Worm (Caenorhabditis elegans) whole organism, mixed stage, embryonic: ENCODE measurements around the gene spsb-2.

Experiments
- drap-1 ChIP-seq: fragments of 200-800 bp; sonication (Bioruptor generic); optimal IDR thresholded peaks from 3 replicates; lab custom pipeline; 2018; ENCODE audit warnings: mild to moderate bottlenecking, missing genetic modification characterization, missing compliant biosample characterization
- elt-1 ChIP-seq: sonication (generic microtip); optimal IDR thresholded peaks from 2 replicates; lab custom pipeline; 2017; ENCODE audit warnings: missing genetic modification characterization, mild to moderate bottlenecking, missing compliant biosample characterization, antibody characterized with exemption, moderate library complexity, borderline replicate concordance; ENCODE audit not compliant: insufficient read depth
- elt-3 ChIP-seq: fragments of 150-350 bp; optimal IDR thresholded peaks from 2 replicates; lab custom pipeline; 2014; ENCODE audit warnings: missing biosample characterization, missing genetic modification characterization
- mls-2 ChIP-seq: sonication (generic microtip); optimal IDR thresholded peaks from 2 replicates; lab custom pipeline; 2016; ENCODE audit warnings: mild to moderate bottlenecking, missing genetic modification characterization, moderate library complexity, missing compliant biosample characterization
- nhr-12 ChIP-seq: fragments of 150-350 bp; optimal IDR thresholded peaks from 2 replicates; lab custom pipeline; 2014; ENCODE audit warnings: missing biosample characterization, missing genetic modification characterization
- snpc-4 ChIP-seq: fragments of 150-350 bp; optimal IDR thresholded peaks from 2 replicates; lab custom pipeline; 2014; ENCODE audit warnings: missing biosample characterization, missing genetic modification characterization
- unc-62 ChIP-seq: fragments of 150-350 bp; optimal IDR thresholded peaks from 2 replicates; lab custom pipeline; 2014; ENCODE audit warnings: missing biosample characterization, missing genetic modification reagents, missing genetic modification characterization
- zip-8 ChIP-seq: fragments of 150-350 bp; optimal IDR thresholded peaks from 2 replicates; lab custom pipeline; 2014; ENCODE audit warnings: missing biosample characterization, missing genetic modification characterization

DNA sequence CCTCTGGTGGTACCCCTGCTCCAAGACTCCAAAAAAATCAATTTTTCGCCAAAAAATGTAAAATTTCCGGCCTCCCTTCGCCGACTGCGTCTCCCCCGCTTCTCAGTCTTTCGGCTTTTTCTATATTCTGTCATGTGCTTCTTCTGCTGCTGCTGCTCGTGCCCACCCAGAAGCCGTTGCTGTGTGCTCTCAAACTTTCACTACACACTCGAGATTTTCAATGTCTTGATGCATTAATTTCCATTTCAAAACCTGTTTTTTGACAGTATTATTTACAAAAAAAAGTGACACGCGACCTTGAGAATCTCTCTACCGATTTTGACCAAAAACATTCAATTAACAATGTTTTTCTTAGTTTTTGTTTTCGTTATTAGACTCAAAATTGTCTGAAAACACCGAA lies 20.8 kb upstream of the spsb-2 start:
- no peak for TF ChIP-seq elt-3 (tag; lab: Kevin White, UChicago)
- TF ChIP-seq drap-1 (GFP tag; lab: Kevin White, UChicago): no peak
- no peak for TF ChIP-seq unc-62 (GFP tag; lab: Kevin White, UChicago)
- TF ChIP-seq zip-8: no peak
- TF ChIP-seq nhr-12 (tag; lab: Kevin White, UChicago): no peak
- TF ChIP-seq mls-2: no peak
- no peak for TF ChIP-seq snpc-4 (tag; lab: Kevin White, UChicago)
- TF ChIP-seq elt-1 (tag; lab: Kevin White, UChicago): no peak
